Worm (Caenorhabditis elegans): ENCODE data around the gene bpl-1.

The bpl-1 gene

ce11 chrII:6322081-6322480 is 48.1 kb downstream of the bpl-1 start:
- TF ChIP-seq nhr-77 (tag; optimal IDR thresholded peaks at IDR 0.05) (no peak), egl-5 (tag; optimal IDR thresholded peaks at IDR 0.05) (no peak), ztf-11 (tag; optimal IDR thresholded peaks at IDR 0.05) (no peak), jun-1 (tag; optimal IDR thresholded peaks at IDR 0.05) (no peak), nhr-11 (tag; optimal IDR thresholded peaks at IDR 0.05) (no peak), hmg-11 (tag; optimal IDR thresholded peaks at IDR 0.05) (no peak), lin-15B (tag; optimal IDR thresholded peaks at IDR 0.05) (no peak), nhr-237 (tag; optimal IDR thresholded peaks at IDR 0.05) (no peak), aly-2 (tag; optimal IDR thresholded peaks at IDR 0.05) (no peak), zag-1 (tag; optimal IDR thresholded peaks at IDR 0.05) (no peak), egl-27 (tag; optimal IDR thresholded peaks at IDR 0.05) (no peak), fkh-2 (tag; optimal IDR thresholded peaks at IDR 0.05) (no peak), ceh-82 (tag; optimal IDR thresholded peaks at IDR 0.05) (no peak), ztf-4 (tag; optimal IDR thresholded peaks at IDR 0.05) (no peak), eor-1 (tag; optimal IDR thresholded peaks at IDR 0.05) (no peak), sea-2 (GFP tag; optimal IDR thresholded peaks at IDR 0.05) (no peak), ama-1 (optimal IDR thresholded peaks at IDR 0.05) (no peak), nhr-28 (tag; optimal IDR thresholded peaks at IDR 0.05) (no peak)

ce11 chrII:6322979-6323378 is 49.0 kb downstream of the bpl-1 start, which contains the start of gene C32D5.4:
TSS of gene C32D5.4 (minus strand) at chrII:6323079.
- TF ChIP-seq zag-1 (tag; optimal IDR thresholded peaks at IDR 0.05) (no peak), eor-1 (tag; optimal IDR thresholded peaks at IDR 0.05) (no peak), ama-1 (optimal IDR thresholded peaks at IDR 0.05) (no peak), mml-1 (tag; optimal IDR thresholded peaks at IDR 0.05) (no peak), pha-4 (tag; optimal IDR thresholded peaks at IDR 0.05) (no peak), egl-27 (tag; optimal IDR thresholded peaks at IDR 0.05) (no peak)

- no peak for TF ChIP-seq ceh-28 (tag; optimal IDR thresholded peaks at IDR 0.05)
- no peak for TF ChIP-seq nhr-76 (tag; optimal IDR thresholded peaks at IDR 0.05)
- TF ChIP-seq daf-12 (tag; optimal IDR thresholded peaks at IDR 0.05) = no peak
- TF ChIP-seq nhr-237 (tag; optimal IDR thresholded peaks at IDR 0.05) = no peak
- TF ChIP-seq zag-1 (tag; optimal IDR thresholded peaks at IDR 0.05) = no peak
- peak; percentile 30 for TF ChIP-seq elt-2 (tag; optimal IDR thresholded peaks at IDR 0.05)
- TF ChIP-seq nhr-43 (tag; optimal IDR thresholded peaks at IDR 0.05; ENCODE audit: poor library complexity, severe bottlenecking) = no peak
- no peak for TF ChIP-seq nhr-77 (tag; optimal IDR thresholded peaks at IDR 0.05)
- TF ChIP-seq nhr-23 (tag; optimal IDR thresholded peaks at IDR 0.05) = peak; percentile 18
- no peak for TF ChIP-seq fkh-2 (tag; optimal IDR thresholded peaks at IDR 0.05)
- TF ChIP-seq tbx-2 (tag; optimal IDR thresholded peaks at IDR 0.05) = no peak
- no peak for TF ChIP-seq lsy-12 (tag; optimal IDR thresholded peaks at IDR 0.05)
- no peak for TF ChIP-seq nhr-12 (tag; optimal IDR thresholded peaks at IDR 0.05)
These were observed 50.1 kb downstream of the bpl-1 start, which contains the start of gene sma-6 for ce11 chrII:6324086-6324485. TSS of gene sma-6 (plus strand) at chrII:6324484.

- TF ChIP-seq pqm-1 (tag; optimal IDR thresholded peaks at IDR 0.05) (peak; percentile 98), ceh-82 (tag; optimal IDR thresholded peaks at IDR 0.05) (no peak), jun-1 (tag; optimal IDR thresholded peaks at IDR 0.05) (peak; percentile 70), pha-4 (tag; optimal IDR thresholded peaks at IDR 0.05) (peak; percentile 41), ztf-4 (tag; optimal IDR thresholded peaks at IDR 0.05) (no peak), nfya-1 (tag; optimal IDR thresholded peaks at IDR 0.05; ENCODE audit: insufficient read depth) (peak; percentile 4), eor-1 (tag; optimal IDR thresholded peaks at IDR 0.05) (no peak), skn-1 (tag; optimal IDR thresholded peaks at IDR 0.05) (peak; percentile 39), elt-2 (tag; optimal IDR thresholded peaks at IDR 0.05) (peak; percentile 99)
These were observed 53.3 kb downstream of the bpl-1 start for ce11 chrII:6327317-6327716.

ce11 chrII:6328672-6329071 is 54.7 kb downstream of the bpl-1 start:
- no peak for TF ChIP-seq egl-5 (tag; optimal IDR thresholded peaks at IDR 0.05)
- no peak for TF ChIP-seq elt-3 (tag; optimal IDR thresholded peaks at IDR 0.05)
- no peak for TF ChIP-seq unc-39 (tag; optimal IDR thresholded peaks at IDR 0.05)
- TF ChIP-seq ztf-11 (tag; optimal IDR thresholded peaks at IDR 0.05) = no peak
- TF ChIP-seq lin-15B (tag; optimal IDR thresholded peaks at IDR 0.05) = no peak
- TF ChIP-seq fos-1 (tag; optimal IDR thresholded peaks at IDR 0.05) = no peak
- no peak for TF ChIP-seq ztf-4 (tag; optimal IDR thresholded peaks at IDR 0.05)
- peak; percentile 61 for TF ChIP-seq pha-4 (tag; optimal IDR thresholded peaks at IDR 0.05)
- peak; percentile 99 for TF ChIP-seq elt-2 (tag; optimal IDR thresholded peaks at IDR 0.05)
- no peak for TF ChIP-seq nhr-23 (tag; optimal IDR thresholded peaks at IDR 0.05)
- TF ChIP-seq skn-1 (tag; optimal IDR thresholded peaks at IDR 0.05) = no peak
- TF ChIP-seq aly-2 (tag; optimal IDR thresholded peaks at IDR 0.05) = no peak
- no peak for TF ChIP-seq nhr-43 (tag; optimal IDR thresholded peaks at IDR 0.05; ENCODE audit: poor library complexity, severe bottlenecking)
- TF ChIP-seq unc-62 (GFP tag; optimal IDR thresholded peaks at IDR 0.05) = no peak
- no peak for TF ChIP-seq ceh-82 (tag; optimal IDR thresholded peaks at IDR 0.05)
- TF ChIP-seq tbx-2 (tag; optimal IDR thresholded peaks at IDR 0.05) = no peak
- TF ChIP-seq sea-2 (GFP tag; optimal IDR thresholded peaks at IDR 0.05) = no peak
- TF ChIP-seq jun-1 (tag; optimal IDR thresholded peaks at IDR 0.05) = peak; percentile 81
- no peak for TF ChIP-seq nhr-67 (tag; optimal IDR thresholded peaks at IDR 0.05)
- TF ChIP-seq daf-12 (tag; optimal IDR thresholded peaks at IDR 0.05) = no peak
- no peak for TF ChIP-seq ceh-16 (tag; optimal IDR thresholded peaks at IDR 0.05)
- TF ChIP-seq nhr-25 (tag; optimal IDR thresholded peaks at IDR 0.05) = no peak
- TF ChIP-seq ceh-9 (tag; optimal IDR thresholded peaks at IDR 0.05) = no peak
- no peak for TF ChIP-seq eor-1 (tag; optimal IDR thresholded peaks at IDR 0.05)
- TF ChIP-seq zag-1 (tag; optimal IDR thresholded peaks at IDR 0.05) = no peak
- TF ChIP-seq R02D3.7 (tag; optimal IDR thresholded peaks at IDR 0.05) = no peak
- no peak for TF ChIP-seq nhr-237 (tag; optimal IDR thresholded peaks at IDR 0.05)
- TF ChIP-seq mdl-1 (tag; optimal IDR thresholded peaks at IDR 0.05) = no peak
- peak; percentile 8 for TF ChIP-seq nfya-1 (tag; optimal IDR thresholded peaks at IDR 0.05; ENCODE audit: insufficient read depth)
- TF ChIP-seq hmg-11 (tag; optimal IDR thresholded peaks at IDR 0.05) = no peak
- TF ChIP-seq pqm-1 (tag; optimal IDR thresholded peaks at IDR 0.05) = peak; percentile 96

All from whole organism, L3 larva.